Worm (Caenorhabditis elegans): ENCODE data around the gene R11A8.1.

The R11A8.1 gene

ce11 chrIV:10342361-10342706, 14.6 kb downstream of the R11A8.1 start (continued):
- peak; percentile 47; the same call in 1 of the 2 replicates for TF ChIP-seq tra-1 (GFP tag; IDR thresholded peaks at IDR 0.05)
- peak; percentile 96 for TF ChIP-seq nhr-28 (tag; optimal IDR thresholded peaks at IDR 0.05)
- TF ChIP-seq lin-13 (GFP tag; optimal IDR thresholded peaks at IDR 0.05) = peak; percentile 32
- no peak for TF ChIP-seq sdz-12 (GFP tag; optimal IDR thresholded peaks at IDR 0.05)
- peak; percentile 17 for TF ChIP-seq cey-2 (tag; optimal IDR thresholded peaks at IDR 0.05; ENCODE audit: borderline replicate concordance, insufficient read depth)
- no peak for TF ChIP-seq nhr-76 (tag; optimal IDR thresholded peaks at IDR 0.05)
- TF ChIP-seq daf-16 (GFP tag; optimal IDR thresholded peaks at IDR 0.05) = no peak
- peak; percentile 52 for TF ChIP-seq daf-16 (tag; optimal IDR thresholded peaks at IDR 0.05)
- no peak for TF ChIP-seq zfp-2 (tag; optimal IDR thresholded peaks at IDR 0.05)
- no peak for TF ChIP-seq nhr-6 (tag; optimal IDR thresholded peaks at IDR 0.05)
- peak; percentile 66; the same call in 1 of the 2 replicates for TF ChIP-seq php-3 (GFP tag; IDR thresholded peaks at IDR 0.05)
- no peak for TF ChIP-seq set-16 (GFP tag; IDR thresholded peaks at IDR 0.05)
- TF ChIP-seq ceh-32 (tag; optimal IDR thresholded peaks at IDR 0.05; ENCODE audit: poor library complexity) = no peak
- no peak for TF ChIP-seq ZK337.2 (GFP tag; IDR thresholded peaks at IDR 0.05)
- TF ChIP-seq lin-39 (tag; optimal IDR thresholded peaks at IDR 0.05) = no peak
- TF ChIP-seq nhr-48 (tag; optimal IDR thresholded peaks at IDR 0.05) = peak; percentile 47
- no peak for TF ChIP-seq rbr-2 (tag; optimal IDR thresholded peaks at IDR 0.05)
- no peak for TF ChIP-seq fos-1 (tag; optimal IDR thresholded peaks at IDR 0.05)
- TF ChIP-seq lin-1 (GFP tag; IDR thresholded peaks at IDR 0.05) = 0 out of 2 replicates have a peak, but pooled peaks have one; percentile 46
- TF ChIP-seq ceh-20 (GFP tag; IDR thresholded peaks at IDR 0.05) = peak; percentile 86
- TF ChIP-seq aly-2 (tag; optimal IDR thresholded peaks at IDR 0.05) = no peak
- TF ChIP-seq egl-27 (tag; optimal IDR thresholded peaks at IDR 0.05) = no peak
- TF ChIP-seq nhr-77 (tag; optimal IDR thresholded peaks at IDR 0.05) = peak; percentile 82
- no peak for TF ChIP-seq jun-1 (tag; optimal IDR thresholded peaks at IDR 0.05)
- TF ChIP-seq skn-1 (tag; optimal IDR thresholded peaks at IDR 0.05) = no peak
- no peak for TF ChIP-seq ztf-7 (tag; optimal IDR thresholded peaks at IDR 0.05)
- TF ChIP-seq pqm-1 (tag; optimal IDR thresholded peaks at IDR 0.05) = peak; percentile 90
- no peak for TF ChIP-seq Y5F2A.4 (GFP tag; optimal IDR thresholded peaks at IDR 0.05)
- TF ChIP-seq nhr-111 (GFP tag; optimal IDR thresholded peaks at IDR 0.05) = no peak
- TF ChIP-seq nhr-10 (tag; optimal IDR thresholded peaks at IDR 0.05) = peak; percentile 67
- TF ChIP-seq snpc-4 (tag; optimal IDR thresholded peaks at IDR 0.05) = no peak
- TF ChIP-seq ces-1 (GFP tag; optimal IDR thresholded peaks at IDR 0.05) = no peak
- peak; percentile 88 for TF ChIP-seq dve-1 (tag; optimal IDR thresholded peaks at IDR 0.05; ENCODE audit: insufficient read depth)
- peak; percentile 18 to 51 for TF ChIP-seq lsy-2 (tag; optimal IDR thresholded peaks at IDR 0.05)
- no peak for TF ChIP-seq lin-29 (GFP tag; IDR thresholded peaks at IDR 0.05)
- no peak for TF ChIP-seq pha-4 (GFP tag; IDR thresholded peaks at IDR 0.05)
- no peak for TF ChIP-seq pha-4 (tag; optimal IDR thresholded peaks at IDR 0.05)
- no peak for TF ChIP-seq unc-130 (GFP tag; optimal IDR thresholded peaks at IDR 0.05)
- peak in 1 of 2 experiments; percentile 28 for TF ChIP-seq hif-1 (tag; optimal IDR thresholded peaks at IDR 0.05)
- TF ChIP-seq lir-3 (tag; optimal IDR thresholded peaks at IDR 0.05) = no peak
- TF ChIP-seq ceh-82 (tag; optimal IDR thresholded peaks at IDR 0.05) = no peak
- TF ChIP-seq nhr-42 (GFP tag; IDR thresholded peaks at IDR 0.05) = no peak
- TF ChIP-seq dmd-8 (GFP tag; IDR thresholded peaks at IDR 0.05) = no peak
- 0 out of 2 replicates have a peak, but pooled peaks have one; percentile 28 for TF ChIP-seq saeg-2 (GFP tag; IDR thresholded peaks at IDR 0.05)
- no peak for TF ChIP-seq zfp-3 (GFP tag; conservative IDR thresholded peaks at IDR 0.05)
- TF ChIP-seq dpl-1 (GFP tag; optimal IDR thresholded peaks at IDR 0.05) = no peak
- TF ChIP-seq zip-2 (tag; optimal IDR thresholded peaks at IDR 0.05) = no peak
- no peak for TF ChIP-seq F10B5.3 (tag; optimal IDR thresholded peaks at IDR 0.05)
- no peak for TF ChIP-seq Y75B8A.6 (GFP tag; IDR thresholded peaks at IDR 0.05)
- TF ChIP-seq hlh-11 (tag; optimal IDR thresholded peaks at IDR 0.05) = peak; percentile 86
- no peak for TF ChIP-seq Y48G9A.11 (GFP tag; IDR thresholded peaks at IDR 0.05)
- no peak for TF ChIP-seq daf-8 (GFP tag; IDR thresholded peaks at IDR 0.05)
- no peak for TF ChIP-seq lin-15B (tag; optimal IDR thresholded peaks at IDR 0.05)

All from whole organism, L4 larva.